Fruit fly (Drosophila melanogaster) whole organism, prepupa: ENCODE measurements around the gene MED20.

ENCODE experiments used
- CG10631 ChIP-seq: fragments of 200-800 bp; sonication (Bioruptor generic); optimal IDR thresholded peaks from 2 replicates; lab custom pipeline; 2016; ENCODE audit warnings: missing biosample characterization, missing genetic modification characterization
- CG10669 ChIP-seq: fragments of 200-800 bp; sonication (Bioruptor generic); optimal IDR thresholded peaks from 3 replicates; lab custom pipeline; 2018; ENCODE audit warnings: missing biosample characterization, mild to moderate bottlenecking, missing genetic modification characterization, moderate library complexity
- CG11762 ChIP-seq: fragments of 200-800 bp; sonication (Bioruptor generic); optimal IDR thresholded peaks from 3 replicates; lab custom pipeline; 2016; ENCODE audit warnings: missing biosample characterization, missing genetic modification characterization; ENCODE audit not compliant: insufficient read depth
- CG11902 ChIP-seq: fragments of 200-800 bp; sonication (Bioruptor generic); optimal IDR thresholded peaks from 3 replicates; lab custom pipeline; 2016; ENCODE audit warnings: missing biosample characterization, missing genetic modification characterization
- CG15336 ChIP-seq: fragments of 200-800 bp; sonication (Bioruptor generic); IDR thresholded peaks from 2 replicates; pipeline ENCODE4 v1.3.6; 2022; ENCODE audit warnings: missing biosample characterization, missing genetic modification characterization
- CG1621 ChIP-seq: fragments of 200-800 bp; sonication (Bioruptor generic); optimal IDR thresholded peaks from 3 replicates; lab custom pipeline; 2018; ENCODE audit warnings: missing biosample characterization, mild to moderate bottlenecking, missing genetic modification characterization
- CG16779 ChIP-seq: fragments of 200-800 bp; sonication (Bioruptor generic); optimal IDR thresholded peaks from 3 replicates; lab custom pipeline; 2017; ENCODE audit warnings: missing biosample characterization, mild to moderate bottlenecking, missing genetic modification characterization
- CG3032 ChIP-seq: fragments of 200-800 bp; optimal IDR thresholded peaks from 2 replicates; lab custom pipeline; 2019; ENCODE audit warnings: missing biosample characterization, mild to moderate bottlenecking, missing genetic modification characterization, moderate library complexity
- CG31627 ChIP-seq: fragments of 200-800 bp; sonication (Bioruptor generic); optimal IDR thresholded peaks from 3 replicates; lab custom pipeline; 2016; ENCODE audit warnings: missing biosample characterization, missing genetic modification characterization
- CG32006 ChIP-seq: fragments of 200-800 bp; sonication (Bioruptor generic); optimal IDR thresholded peaks from 3 replicates; lab custom pipeline; 2017; ENCODE audit warnings: missing biosample characterization, mild to moderate bottlenecking, missing genetic modification characterization
- CG34406 ChIP-seq: fragments of 200-800 bp; sonication (Bioruptor generic); optimal IDR thresholded peaks from 3 replicates; lab custom pipeline; 2016; ENCODE audit warnings: missing biosample characterization, missing genetic modification characterization
- CG3919 ChIP-seq: fragments of 200-800 bp; sonication (Bioruptor generic); optimal IDR thresholded peaks from 3 replicates; lab custom pipeline; 2016; ENCODE audit warnings: missing biosample characterization, missing genetic modification characterization
- CG4318 ChIP-seq: fragments of 200-800 bp; sonication (Bioruptor generic); optimal IDR thresholded peaks from 3 replicates; lab custom pipeline; 2017; ENCODE audit warnings: missing biosample characterization, mild to moderate bottlenecking, missing genetic modification characterization
- CG6276 ChIP-seq: fragments of 200-800 bp; sonication (Bioruptor generic); optimal IDR thresholded peaks from 2 replicates; lab custom pipeline; 2017; ENCODE audit warnings: missing biosample characterization, mild to moderate bottlenecking, missing genetic modification characterization
- CG6792 ChIP-seq: fragments of 200-800 bp; sonication (Bioruptor generic); optimal IDR thresholded peaks from 3 replicates; lab custom pipeline; 2016; ENCODE audit warnings: missing biosample characterization, missing genetic modification characterization
- CG6808 ChIP-seq: fragments of 200-800 bp; sonication (Bioruptor generic); optimal IDR thresholded peaks from 3 replicates; lab custom pipeline; 2017; ENCODE audit warnings: missing biosample characterization, missing genetic modification characterization, mild to moderate bottlenecking, moderate library complexity, missing genetic modification reagents
- CG7368 ChIP-seq: fragments of 200-800 bp; sonication (Bioruptor generic); optimal IDR thresholded peaks from 3 replicates; lab custom pipeline; 2016; ENCODE audit warnings: missing biosample characterization, missing genetic modification characterization
- CG8119 ChIP-seq: fragments of 200-800 bp; sonication (Bioruptor generic); IDR thresholded peaks from 3 replicates; pipeline ENCODE4 v1.3.6; 2022; ENCODE audit warnings: missing biosample characterization, missing genetic modification characterization
- CG8319 ChIP-seq: fragments of 200-800 bp; sonication (Bioruptor generic); optimal IDR thresholded peaks from 3 replicates; lab custom pipeline; 2016; ENCODE audit warnings: missing biosample characterization, missing genetic modification characterization
- CG8632 ChIP-seq: fragments of 200-800 bp; sonication (Bioruptor generic); optimal IDR thresholded peaks from 3 replicates; lab custom pipeline; 2016; ENCODE audit warnings: missing biosample characterization, missing genetic modification characterization
- CG9139 ChIP-seq: fragments of 200-800 bp; sonication (Bioruptor generic); optimal IDR thresholded peaks from 3 replicates; lab custom pipeline; 2017; ENCODE audit warnings: missing biosample characterization, mild to moderate bottlenecking, missing genetic modification characterization
- Eip75B ChIP-seq: fragments of 200-800 bp; sonication (Bioruptor generic); optimal IDR thresholded peaks from 3 replicates; lab custom pipeline; 2016; ENCODE audit warnings: missing biosample characterization, missing genetic modification characterization
- Eip78C ChIP-seq: fragments of 200-800 bp; sonication (Bioruptor generic); peaks from one replicate; lab custom pipeline; 2016; ENCODE audit warnings: missing biosample characterization, missing genetic modification characterization
- Ets21C ChIP-seq: fragments of 200-800 bp; sonication (Bioruptor generic); optimal IDR thresholded peaks from 3 replicates; lab custom pipeline; 2016; ENCODE audit warnings: missing biosample characterization, missing genetic modification characterization
- Ets96B ChIP-seq: fragments of 200-800 bp; optimal IDR thresholded peaks from 2 replicates; lab custom pipeline; 2019; ENCODE audit warnings: missing biosample characterization, mild to moderate bottlenecking, missing genetic modification characterization, moderate library complexity
- Gug ChIP-seq: fragments of 200-800 bp; sonication (Bioruptor generic); IDR thresholded peaks from 2 replicates; pipeline ENCODE4 v1.3.6; 2022; ENCODE audit warnings: missing biosample characterization, missing genetic modification characterization
- Hr38 ChIP-seq: sonication (Bioruptor generic); optimal IDR thresholded peaks from 2 replicates; lab custom pipeline; 2016; ENCODE audit warnings: missing biosample characterization, missing genetic modification characterization
- Hr39 ChIP-seq: fragments of 200-800 bp; sonication (Bioruptor generic); optimal IDR thresholded peaks from 2 replicates; lab custom pipeline; 2016; ENCODE audit warnings: missing biosample characterization, missing genetic modification characterization
- Lpt ChIP-seq: fragments of 200-800 bp; sonication (Bioruptor generic); optimal IDR thresholded peaks from 3 replicates; lab custom pipeline; 2016; ENCODE audit warnings: missing biosample characterization, missing genetic modification characterization
- Met ChIP-seq: fragments of 200-800 bp; sonication (Bioruptor generic); optimal IDR thresholded peaks from 3 replicates; lab custom pipeline; 2016; ENCODE audit warnings: missing biosample characterization, missing genetic modification characterization
- OdsH ChIP-seq: fragments of 200-800 bp; sonication (Bioruptor generic); optimal IDR thresholded peaks from 3 replicates; lab custom pipeline; 2016; ENCODE audit warnings: missing biosample characterization, missing genetic modification characterization
- Smox ChIP-seq: fragments of 200-800 bp; sonication (Bioruptor generic); optimal IDR thresholded peaks from 3 replicates; lab custom pipeline; 2016; ENCODE audit warnings: missing biosample characterization, missing genetic modification characterization
- Sox102F ChIP-seq: fragments of 200-800 bp; sonication (Bioruptor generic); optimal IDR thresholded peaks from 2 replicates; lab custom pipeline; 2016; ENCODE audit warnings: missing biosample characterization, mild to moderate bottlenecking, missing genetic modification characterization
- achi ChIP-seq: fragments of 200-800 bp; sonication (Bioruptor generic); optimal IDR thresholded peaks from 3 replicates; lab custom pipeline; 2016; ENCODE audit warnings: missing biosample characterization, missing genetic modification characterization
- acj6 ChIP-seq: fragments of 200-800 bp; sonication (Bioruptor generic); optimal IDR thresholded peaks from 3 replicates; lab custom pipeline; 2016; ENCODE audit warnings: missing biosample characterization, missing genetic modification characterization
- cyc ChIP-seq: fragments of 200-800 bp; sonication (Bioruptor generic); optimal IDR thresholded peaks from 3 replicates; lab custom pipeline; 2016; ENCODE audit warnings: missing biosample characterization, missing genetic modification characterization
- dac ChIP-seq: fragments of 200-800 bp; sonication (Bioruptor generic); optimal IDR thresholded peaks from 2 replicates; lab custom pipeline; 2017; ENCODE audit warnings: missing biosample characterization, mild to moderate bottlenecking, missing genetic modification characterization
- dsx ChIP-seq: fragments of 200-800 bp; optimal IDR thresholded peaks from 3 replicates; lab custom pipeline; 2019; ENCODE audit warnings: missing biosample characterization, mild to moderate bottlenecking, missing genetic modification characterization, moderate library complexity; ENCODE audit not compliant: poor library complexity, severe bottlenecking
- eg ChIP-seq: fragments of 200-800 bp; sonication (Bioruptor generic); IDR thresholded peaks from 3 replicates; pipeline ENCODE4 v1.3.6; 2022; ENCODE audit warnings: missing biosample characterization, missing genetic modification characterization
- esn ChIP-seq: fragments of 200-800 bp; sonication (Bioruptor generic); optimal IDR thresholded peaks from 2 replicates; lab custom pipeline; 2016; ENCODE audit warnings: missing biosample characterization, mild to moderate bottlenecking, missing genetic modification characterization, moderate library complexity
- fd85E ChIP-seq: fragments of 200-800 bp; sonication (Bioruptor generic); optimal IDR thresholded peaks from 3 replicates; lab custom pipeline; 2016; ENCODE audit warnings: missing biosample characterization, missing genetic modification characterization
- fkh ChIP-seq: fragments of 200-800 bp; sonication (Bioruptor generic); optimal IDR thresholded peaks from 3 replicates; lab custom pipeline; 2017; ENCODE audit warnings: missing biosample characterization, mild to moderate bottlenecking, missing genetic modification characterization, moderate library complexity
- lz ChIP-seq: fragments of 200-800 bp; sonication (Bioruptor generic); optimal IDR thresholded peaks from 3 replicates; lab custom pipeline; 2016; ENCODE audit warnings: missing biosample characterization, missing genetic modification characterization
- net ChIP-seq: fragments of 200-800 bp; sonication (Bioruptor generic); optimal IDR thresholded peaks from 3 replicates; lab custom pipeline; 2016; ENCODE audit warnings: missing biosample characterization, missing genetic modification characterization
- spab ChIP-seq: fragments of 200-800 bp; sonication (Bioruptor generic); optimal IDR thresholded peaks from 2 replicates; lab custom pipeline; 2017; ENCODE audit warnings: missing biosample characterization, mild to moderate bottlenecking, missing genetic modification characterization, missing genetic modification reagents
- ss ChIP-seq, 2 experiments: fragments of 200-800 bp; sonication (Bioruptor generic); optimal IDR thresholded peaks; 2 replicates in 1 of 2; 3 replicates in 1 of 2; lab custom pipeline; 2017 to 2018; ENCODE audit warnings: mild to moderate bottlenecking in 2 of 2, missing biosample characterization in 2 of 2, missing genetic modification characterization in 2 of 2, moderate library complexity in 1 of 2
- svp ChIP-seq: fragments of 200-800 bp; sonication (Bioruptor generic); peaks from one replicate; lab custom pipeline; 2016; ENCODE audit warnings: missing biosample characterization, missing genetic modification characterization
- vri ChIP-seq: fragments of 200-800 bp; sonication (Bioruptor generic); optimal IDR thresholded peaks from 3 replicates; lab custom pipeline; 2016; ENCODE audit warnings: missing biosample characterization, mild to moderate bottlenecking, missing genetic modification characterization

MED20 gene

dm6 chr2L:8103073-8103472 lies 30.4 kb upstream of the MED20 start:
- TF ChIP-seq CG6808, result no peak
- TF ChIP-seq CG1621 (tag; lab: Kevin White, UChicago), result no peak
- no peak for TF ChIP-seq CG3032 (tag; lab: Kevin White, UChicago)
- TF ChIP-seq svp (GFP tag; lab: Kevin White, UChicago), result no peak
- no peak for TF ChIP-seq OdsH (GFP tag; lab: Kevin White, UChicago)
- TF ChIP-seq Lpt (GFP tag; lab: Kevin White, UChicago), result no peak
- no peak for TF ChIP-seq Smox (GFP tag; lab: Kevin White, UChicago)
- TF ChIP-seq Ets96B (tag; lab: Kevin White, UChicago), result no peak
- TF ChIP-seq, all 60 proteins: peak for 0

- TF ChIP-seq Lpt (GFP tag; lab: Kevin White, UChicago) (no peak), acj6 (peak; percentile 26), net (no peak), CG8632 (GFP tag; lab: Kevin White, UChicago) (peak; percentile 8), CG7368 (GFP tag; lab: Kevin White, UChicago) (peak; percentile 8), CG10631 (GFP tag; lab: Kevin White, UChicago) (peak; percentile 18), CG31627 (GFP tag; lab: Kevin White, UChicago) (no peak), CG32006 (no peak), CG6276 (GFP tag; lab: Kevin White, UChicago) (peak; percentile 55), dac (GFP tag; lab: Kevin White, UChicago) (no peak), CG3919 (GFP tag; lab: Kevin White, UChicago) (no peak), CG4318 (GFP tag; lab: Kevin White, UChicago) (no peak), esn (peak; percentile 45), spab (GFP tag; lab: Kevin White, UChicago) (peak; percentile 9), Sox102F (GFP tag; lab: Kevin White, UChicago) (no peak), ss (GFP tag; optimal IDR thresholded peaks at IDR 0.05; lab: Kevin White, UChicago) (peak in 1 of 2 experiments; percentile 48), CG8119 (GFP tag; lab: Robert Waterston, UW) (peak; percentile 56; the same call in 2 of the 3 replicates), cyc (GFP tag; lab: Kevin White, UChicago) (peak; percentile 42), Hr39 (GFP tag; lab: Kevin White, UChicago) (no peak), CG6792 (GFP tag; lab: Kevin White, UChicago) (no peak), CG15336 (peak; percentile 56), Hr38 (no peak), svp (GFP tag; lab: Kevin White, UChicago) (peak; percentile 81), CG9139 (no peak), Ets21C (GFP tag; lab: Kevin White, UChicago) (no peak), Smox (GFP tag; lab: Kevin White, UChicago) (peak; percentile 59), achi (GFP tag; lab: Kevin White, UChicago) (peak; percentile 30), CG1621 (tag; lab: Kevin White, UChicago) (no peak), CG34406 (GFP tag; lab: Kevin White, UChicago) (peak; percentile 44), Ets96B (tag; lab: Kevin White, UChicago) (peak; percentile 51), Gug (GFP tag; lab: Robert Waterston, UW) (no peak), vri (GFP tag; lab: Kevin White, UChicago) (peak; percentile 97), Met (GFP tag; lab: Kevin White, UChicago) (peak; percentile 60), CG16779 (tag; lab: Kevin White, UChicago) (no peak), fkh (GFP tag; lab: Kevin White, UChicago) (peak; percentile 85), eg (no peak), CG11902 (no peak), Eip75B (no peak), CG8319 (GFP tag; lab: Kevin White, UChicago) (no peak), lz (GFP tag; lab: Kevin White, UChicago) (peak; percentile 17), dsx (no peak), CG11762 (GFP tag; lab: Kevin White, UChicago) (no peak), CG10669 (GFP tag; lab: Kevin White, UChicago) (no peak), Eip78C (peak; percentile 75), fd85E (no peak)
These were observed 28.1 kb upstream of the MED20 start for dm6 chr2L:8100489-8101352.
